Worm (Caenorhabditis elegans): ENCODE results near the gene Y32G9A.12.

DNA sequence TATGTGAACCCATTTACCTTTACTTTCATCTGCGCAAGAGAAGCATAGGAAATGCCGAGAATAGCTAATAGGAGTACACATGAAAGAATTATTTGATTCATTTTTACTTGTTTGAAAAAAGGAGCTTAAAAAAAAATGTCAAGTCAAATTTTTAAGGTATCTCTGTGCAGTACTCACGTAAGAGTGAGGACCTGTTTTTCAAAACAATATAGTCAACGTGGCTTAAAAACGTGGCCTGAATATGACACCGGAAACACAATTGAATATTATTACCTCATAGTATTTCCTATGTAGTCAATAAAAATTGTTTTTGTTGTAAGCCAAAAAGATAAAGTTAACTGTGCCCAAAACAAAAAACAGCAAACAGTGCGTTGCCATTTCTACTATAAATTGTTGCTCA is at the start of gene Y32G9A.12:
- TF ChIP-seq med-1 (GFP tag; optimal IDR thresholded peaks at IDR 0.05; ENCODE audit: insufficient read depth) (no peak), ztf-29 (GFP tag; IDR thresholded peaks at IDR 0.05) (no peak), T22C8.4 (GFP tag; IDR thresholded peaks at IDR 0.05) (no peak), cog-1 (tag; optimal IDR thresholded peaks at IDR 0.05) (no peak), klf-2 (GFP tag; conservative IDR thresholded peaks at IDR 0.05) (no peak), flt-1 (GFP tag; IDR thresholded peaks at IDR 0.05) (no peak), ref-1 (GFP tag; conservative IDR thresholded peaks at IDR 0.05) (no peak), ztf-23 (GFP tag; IDR thresholded peaks at IDR 0.05) (no peak)
